Fruit fly (Drosophila melanogaster) whole organism, embryonic: ENCODE measurements around the gene tj.
A peak's percentile ranks its signal among the peaks of the same experiment; 100 is the strongest.

Experiments used
- C15 ChIP-seq: fragments of 200-800 bp; sonication (Bioruptor generic); IDR thresholded peaks from 3 replicates; pipeline ENCODE4 v1.3.6; 2022; ENCODE audit warnings: missing biosample characterization, missing genetic modification characterization
- CG2129 ChIP-seq: fragments of 200-800 bp; sonication (Bioruptor generic); IDR thresholded peaks from 2 replicates; pipeline ENCODE4 v1.3.6; 2022; ENCODE audit warnings: missing biosample characterization, missing genetic modification characterization; ENCODE audit not compliant: partially characterized antibody
- PHDP ChIP-seq: fragments of 200-800 bp; sonication (Bioruptor generic); optimal IDR thresholded peaks from 3 replicates; lab custom pipeline; 2018; ENCODE audit warnings: missing biosample characterization, mild to moderate bottlenecking, missing genetic modification characterization, moderate library complexity
- gcm ChIP-seq: fragments of 200-800 bp; sonication (Bioruptor generic); optimal IDR thresholded peaks from 2 replicates; lab custom pipeline; 2019; ENCODE audit warnings: missing biosample characterization, mild to moderate bottlenecking, missing genetic modification characterization, moderate library complexity
- insv ChIP-seq, 2 experiments: fragments of 200-800 bp; sonication (Bioruptor generic); optimal IDR thresholded peaks; 3 replicates each; lab custom pipeline; 2016 to 2018; ENCODE audit warnings: missing biosample characterization in 2 of 2, missing genetic modification characterization in 2 of 2
- inv ChIP-seq: fragments of 200-800 bp; sonication (Bioruptor generic); IDR thresholded peaks from 2 replicates; pipeline ENCODE4 v1.3.6; 2022; ENCODE audit warnings: missing biosample characterization, missing genetic modification characterization; ENCODE audit not compliant: partially characterized antibody
- lilli ChIP-seq: fragments of 200-800 bp; sonication (Bioruptor generic); optimal IDR thresholded peaks from 3 replicates; lab custom pipeline; 2016; ENCODE audit warnings: missing biosample characterization, missing genetic modification characterization
- prd ChIP-seq, 3 experiments: fragments of >200 bp in 2 of 3; fragments of 200-800 bp in 1 of 3; sonication (Bioruptor generic) in 1 of 3; optimal IDR thresholded peaks in 2 of 3; IDR thresholded peaks in 1 of 3; 2 replicates in 2 of 3; 3 replicates in 1 of 3; pipeline versions ENCODE4 v1.3.6 to Lab custom; 2017 to 2022; ENCODE audit warnings: missing biosample characterization in 1 of 3, missing genetic modification characterization in 1 of 3
- usp ChIP-seq: fragments of >200 bp; optimal IDR thresholded peaks from 2 replicates; lab custom pipeline; 2017; ENCODE audit warnings: missing biosample characterization, missing genetic modification characterization

DNA sequence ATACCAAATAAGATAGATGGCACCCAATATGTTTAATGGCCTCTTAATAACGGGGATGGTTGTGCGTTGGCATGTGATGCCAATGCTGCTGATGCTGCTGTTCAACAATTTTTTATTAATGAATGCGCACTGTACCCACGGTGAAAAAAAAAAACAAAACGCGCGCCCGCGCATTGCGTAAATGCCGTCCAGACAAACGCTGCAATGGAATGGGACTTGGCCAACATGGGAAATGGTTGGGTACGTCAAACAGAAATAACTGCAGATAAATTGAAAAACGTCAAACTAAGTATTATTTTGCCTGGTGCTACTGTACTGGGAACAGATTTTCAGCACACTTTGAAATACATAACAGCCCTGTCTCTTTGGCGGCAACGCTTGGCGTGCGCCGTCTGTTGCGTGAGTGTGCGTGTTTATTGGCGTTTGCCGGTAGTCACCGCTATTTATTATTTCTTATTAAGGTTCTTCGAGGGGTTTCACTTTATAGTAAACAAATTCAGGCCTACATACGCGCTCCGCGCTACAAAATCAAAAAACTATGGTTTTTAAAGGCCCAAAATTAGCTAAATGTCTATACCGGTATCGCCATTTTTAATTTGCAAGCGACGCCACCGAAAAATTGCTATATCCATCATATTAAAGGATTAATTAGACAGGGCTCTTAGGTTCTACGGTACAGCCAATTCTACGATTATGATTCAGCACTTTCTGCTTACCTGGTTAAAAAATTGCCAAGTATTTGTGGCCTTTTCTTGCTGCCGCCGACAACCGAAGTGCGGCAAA lies 11.3 kb upstream of the tj start:
- TF ChIP-seq gcm (no peak), lilli (peak; percentile 40), prd (optimal IDR thresholded peaks at IDR 0.05; lab: Kevin White, UChicago) (no peak), prd (GFP tag; IDR thresholded peaks at IDR 0.05; lab: Robert Waterston, UW) (peak; percentile 26; the same call in 2 of the 3 replicates), CG2129 (GFP tag; lab: Robert Waterston, UW) (no peak), PHDP (no peak), C15 (GFP tag; lab: Robert Waterston, UW) (no peak), inv (GFP tag; lab: Robert Waterston, UW) (no peak), insv (GFP tag; optimal IDR thresholded peaks at IDR 0.05; lab: Kevin White, UChicago) (no peak), usp (GFP tag; lab: Kevin White, UChicago) (no peak)
